Worm (Caenorhabditis elegans) whole organism, late embryonic: ENCODE measurements around the gene mgrn-1.
A peak's percentile ranks its signal among the peaks of the same experiment; 100 is the strongest.

Experiments used
- C38D4.7 ChIP-seq: fragments of 200-800 bp; sonication (Bioruptor generic); optimal IDR thresholded peaks from 2 replicates; lab custom pipeline; 2018; ENCODE audit warnings: mild to moderate bottlenecking, missing genetic modification characterization, moderate library complexity, missing compliant biosample characterization
- F13H6.1 ChIP-seq: sonication (generic microtip); optimal IDR thresholded peaks from 2 replicates; lab custom pipeline; 2016; ENCODE audit warnings: missing genetic modification characterization, missing compliant biosample characterization
- K02D7.2 ChIP-seq: sonication (generic microtip); optimal IDR thresholded peaks from 2 replicates; lab custom pipeline; 2017; ENCODE audit warnings: mild to moderate bottlenecking, missing genetic modification characterization, missing compliant biosample characterization
- ahr-1 ChIP-seq: sonication (generic microtip); optimal IDR thresholded peaks from 2 replicates; lab custom pipeline; 2016; ENCODE audit warnings: missing genetic modification characterization, missing compliant biosample characterization
- ama-1 ChIP-seq: fragments of 150-350 bp; optimal IDR thresholded peaks from 2 replicates; lab custom pipeline; 2014
- ceh-24 ChIP-seq: sonication (generic microtip); optimal IDR thresholded peaks from 2 replicates; lab custom pipeline; 2016; ENCODE audit warnings: mild to moderate bottlenecking, missing genetic modification characterization, missing compliant biosample characterization
- ceh-30 ChIP-seq: fragments of 150-350 bp; optimal IDR thresholded peaks from 2 replicates; lab custom pipeline; 2014; ENCODE audit warnings: missing biosample characterization, missing genetic modification characterization
- ceh-31 ChIP-seq: sonication (generic microtip); optimal IDR thresholded peaks from 2 replicates; lab custom pipeline; 2016; ENCODE audit warnings: missing genetic modification characterization, missing compliant biosample characterization
- ceh-34 ChIP-seq: sonication (generic microtip); optimal IDR thresholded peaks from 2 replicates; lab custom pipeline; 2016; ENCODE audit warnings: mild to moderate bottlenecking, missing genetic modification characterization, missing compliant biosample characterization
- ceh-45 ChIP-seq: fragments of 200-800 bp; sonication (Bioruptor generic); IDR thresholded peaks from 2 replicates; pipeline ENCODE4 v1.3.6; 2022; ENCODE audit warnings: missing genetic modification reagents, missing genetic modification characterization, missing compliant biosample characterization
- ceh-6 ChIP-seq: fragments of 200-800 bp; sonication (Bioruptor generic); optimal IDR thresholded peaks from 2 replicates; lab custom pipeline; 2018; ENCODE audit warnings: mild to moderate bottlenecking, missing genetic modification characterization, missing compliant biosample characterization
- dmd-4 ChIP-seq: sonication (generic microtip); optimal IDR thresholded peaks from 2 replicates; lab custom pipeline; 2016; ENCODE audit warnings: borderline replicate concordance, missing genetic modification characterization, missing compliant biosample characterization
- elt-2 ChIP-seq: sonication (generic microtip); optimal IDR thresholded peaks from 2 replicates; lab custom pipeline; 2016; ENCODE audit warnings: missing genetic modification reagents, missing genetic modification characterization, missing compliant biosample characterization
- elt-4 ChIP-seq: sonication (generic microtip); optimal IDR thresholded peaks from 2 replicates; lab custom pipeline; 2016; ENCODE audit warnings: missing genetic modification characterization, missing compliant biosample characterization
- eyg-1 ChIP-seq: sonication (generic microtip); optimal IDR thresholded peaks from 2 replicates; lab custom pipeline; 2016; ENCODE audit warnings: missing genotype, missing genetic modification characterization, missing compliant biosample characterization
- fax-1 ChIP-seq: sonication (generic microtip); optimal IDR thresholded peaks from 2 replicates; lab custom pipeline; 2016; ENCODE audit warnings: missing genotype, missing genetic modification characterization, missing compliant biosample characterization
- fkh-10 ChIP-seq: fragments of 150-350 bp; optimal IDR thresholded peaks from 2 replicates; lab custom pipeline; 2014; ENCODE audit warnings: missing biosample characterization, missing genetic modification reagents, missing genetic modification characterization
- fkh-6 ChIP-seq: sonication (generic microtip); optimal IDR thresholded peaks from 2 replicates; lab custom pipeline; 2016; ENCODE audit warnings: missing genetic modification characterization, missing compliant biosample characterization
- gmeb-2 ChIP-seq: sonication (generic microtip); optimal IDR thresholded peaks from 2 replicates; lab custom pipeline; 2016; ENCODE audit warnings: missing genetic modification characterization, inconsistent platforms, missing compliant biosample characterization
- hlh-13 ChIP-seq: fragments of 200-800 bp; sonication (Bioruptor generic); optimal IDR thresholded peaks from 2 replicates; lab custom pipeline; 2018; ENCODE audit warnings: mild to moderate bottlenecking, missing genetic modification characterization, missing compliant biosample characterization
- hlh-15 ChIP-seq: sonication (generic microtip); optimal IDR thresholded peaks from 2 replicates; lab custom pipeline; 2016; ENCODE audit warnings: missing genetic modification characterization, missing compliant biosample characterization
- mec-3 ChIP-seq: sonication (generic microtip); optimal IDR thresholded peaks from 2 replicates; lab custom pipeline; 2016; ENCODE audit warnings: borderline replicate concordance, missing genetic modification characterization, missing compliant biosample characterization
- nfya-1 ChIP-seq: sonication (generic microtip); optimal IDR thresholded peaks from 2 replicates; lab custom pipeline; 2017; ENCODE audit warnings: missing genetic modification characterization, mild to moderate bottlenecking, missing compliant biosample characterization, antibody characterized with exemption, moderate library complexity
- nhr-11 ChIP-seq: fragments of 150-350 bp; optimal IDR thresholded peaks from 2 replicates; lab custom pipeline; 2014; ENCODE audit warnings: missing biosample characterization, missing genetic modification characterization
- npax-4 ChIP-seq: sonication (generic microtip); optimal IDR thresholded peaks from 2 replicates; lab custom pipeline; 2016; ENCODE audit warnings: missing genetic modification characterization, missing compliant biosample characterization
- odd-2 ChIP-seq: sonication (generic microtip); optimal IDR thresholded peaks from 2 replicates; lab custom pipeline; 2017; ENCODE audit warnings: antibody characterized with exemption, mild to moderate bottlenecking, missing genetic modification characterization, missing compliant biosample characterization
- pag-3 ChIP-seq: sonication (generic microtip); optimal IDR thresholded peaks from 2 replicates; lab custom pipeline; 2016; ENCODE audit warnings: missing compliant biosample characterization, missing genetic modification characterization, borderline replicate concordance
- pat-9 ChIP-seq: fragments of 200-800 bp; sonication (Bioruptor generic); optimal IDR thresholded peaks from 2 replicates; lab custom pipeline; 2018; ENCODE audit warnings: mild to moderate bottlenecking, missing genetic modification characterization, moderate library complexity, missing compliant biosample characterization
- pha-2 ChIP-seq: sonication (generic microtip); optimal IDR thresholded peaks from 2 replicates; lab custom pipeline; 2017; ENCODE audit warnings: mild to moderate bottlenecking, missing genetic modification characterization, missing compliant biosample characterization
- pha-4 ChIP-seq: fragments of 150-350 bp; optimal IDR thresholded peaks from 2 replicates; lab custom pipeline; 2018; ENCODE audit warnings: missing biosample characterization, missing genetic modification reagents, missing genetic modification characterization
- pqm-1 ChIP-seq: sonication (generic microtip); optimal IDR thresholded peaks from 2 replicates; lab custom pipeline; 2016; ENCODE audit warnings: missing genetic modification characterization, missing compliant biosample characterization
- ref-2 ChIP-seq: sonication (generic microtip); optimal IDR thresholded peaks from 2 replicates; lab custom pipeline; 2016; ENCODE audit warnings: missing genetic modification characterization, missing compliant biosample characterization
- rnt-1 ChIP-seq: sonication (generic microtip); optimal IDR thresholded peaks from 2 replicates; lab custom pipeline; 2016; ENCODE audit warnings: missing genetic modification characterization, missing compliant biosample characterization
- sdc-2 ChIP-seq: sonication (generic microtip); optimal IDR thresholded peaks from 2 replicates; lab custom pipeline; 2016; ENCODE audit warnings: missing genotype, missing genetic modification characterization, missing compliant biosample characterization
- sox-2 ChIP-seq: fragments of 200-800 bp; sonication (Bioruptor generic); IDR thresholded peaks from 2 replicates; pipeline ENCODE4 v1.3.6; 2022; ENCODE audit warnings: missing genetic modification reagents, missing genetic modification characterization, missing compliant biosample characterization
- syd-9 ChIP-seq: sonication (generic microtip); optimal IDR thresholded peaks from 2 replicates; lab custom pipeline; 2016; ENCODE audit warnings: mild to moderate bottlenecking, missing genetic modification characterization, moderate library complexity, missing compliant biosample characterization
- zip-5 ChIP-seq: sonication (generic microtip); optimal IDR thresholded peaks from 2 replicates; lab custom pipeline; 2016; ENCODE audit warnings: missing genetic modification characterization, missing compliant biosample characterization

Gene mgrn-1

ce11 chrX:14335621-14336020 is 24.1 kb upstream of the mgrn-1 start:
- TF ChIP-seq hlh-13 (GFP tag; lab: Kevin White, UChicago) = no peak
- no peak for TF ChIP-seq mec-3

DNA sequence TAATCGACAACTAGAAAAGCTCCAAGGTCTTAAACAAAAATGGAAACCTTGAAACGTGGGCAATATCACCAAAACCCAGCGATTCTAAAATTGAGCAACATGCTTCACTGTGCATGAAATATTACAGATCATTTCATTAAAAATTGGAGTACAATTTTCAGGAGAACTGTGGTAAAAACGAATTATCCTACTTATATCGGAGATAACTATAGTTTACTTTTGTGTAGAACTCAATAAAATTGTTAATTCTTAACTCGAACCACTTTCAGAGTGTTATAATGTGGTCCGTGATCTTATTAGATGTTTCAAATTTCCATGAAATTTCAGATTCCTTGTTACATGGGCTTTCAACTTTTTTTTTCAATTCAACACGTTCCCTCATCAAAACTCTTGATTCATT is 23.7 kb upstream of the mgrn-1 start, which contains the start of gene K04G11.1:
TSS of gene K04G11.1 (plus strand) at position 301 of the 400 bp plus-strand sequence.
- TF ChIP-seq fkh-10 = no peak
- no peak for TF ChIP-seq mec-3
- no peak for TF ChIP-seq ceh-6 (GFP tag; lab: Kevin White, UChicago)
- TF ChIP-seq odd-2 (tag; lab: Kevin White, UChicago) = no peak
- no peak for TF ChIP-seq F13H6.1
- TF ChIP-seq ama-1 (lab: Kevin White, UChicago) = no peak
- no peak for TF ChIP-seq pat-9 (tag; lab: Kevin White, UChicago)
- no peak for TF ChIP-seq syd-9 (tag; lab: Kevin White, UChicago)
- no peak for TF ChIP-seq dmd-4 (tag; lab: Kevin White, UChicago)
- no peak for TF ChIP-seq ceh-30
- TF ChIP-seq pha-2 (tag; lab: Kevin White, UChicago) = no peak
- TF ChIP-seq npax-4 (tag; lab: Kevin White, UChicago) = no peak
- TF ChIP-seq elt-4 (tag; lab: Kevin White, UChicago) = no peak
- TF ChIP-seq pqm-1 (tag; lab: Kevin White, UChicago) = no peak

ce11 chrX:14334151-14334550 is 22.7 kb upstream of the mgrn-1 start:
- TF ChIP-seq elt-4 (tag; lab: Kevin White, UChicago) (no peak), sdc-2 (tag; lab: Kevin White, UChicago) (peak; percentile 12), ceh-34 (tag; lab: Kevin White, UChicago) (peak; percentile 3), sox-2 (no peak), nfya-1 (peak; percentile 6)

DNA sequence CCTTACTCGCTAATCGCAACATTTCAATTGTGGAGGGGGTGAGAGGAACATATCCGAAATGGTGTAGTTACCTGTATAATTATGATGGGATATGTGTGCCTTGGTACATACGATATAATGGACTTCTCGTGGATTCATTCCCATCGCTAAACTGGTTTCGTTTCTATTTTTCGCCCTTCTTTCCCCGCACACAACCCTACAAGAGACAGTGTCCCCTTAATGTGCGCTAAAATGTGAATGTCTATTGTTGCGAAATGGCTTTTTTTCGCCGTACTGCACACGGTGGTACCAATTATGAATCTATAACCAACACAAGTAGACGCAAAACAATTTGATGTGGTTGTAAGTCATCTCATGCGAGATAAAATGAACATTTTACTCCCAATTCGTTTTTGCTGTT is 17.9 kb upstream of the mgrn-1 start:
- TF ChIP-seq ceh-31 (peak; percentile 44), pag-3 (tag; lab: Kevin White, UChicago) (no peak)

ce11 chrX:14327398-14327797 is 15.9 kb upstream of the mgrn-1 start, which contains the start of gene C11H1.7:
Gene C11H1.7, plus strand, starts transcription at chrX:14327409.
- TF ChIP-seq fax-1 (tag; lab: Kevin White, UChicago) = no peak

- TF ChIP-seq eyg-1 (tag; lab: Kevin White, UChicago) = no peak
- no peak for TF ChIP-seq fkh-6 (tag; lab: Kevin White, UChicago)
- TF ChIP-seq elt-2 (tag; lab: Kevin White, UChicago) = no peak
- TF ChIP-seq rnt-1 = no peak
- no peak for TF ChIP-seq pag-3 (tag; lab: Kevin White, UChicago)
- TF ChIP-seq F13H6.1 = no peak
- no peak for TF ChIP-seq ceh-24
- no peak for TF ChIP-seq zip-5 (tag; lab: Kevin White, UChicago)
- TF ChIP-seq, all 69 proteins: peak for 0
Measured at ce11 chrX:14326578-14326977, 15.1 kb upstream of the mgrn-1 start.

DNA sequence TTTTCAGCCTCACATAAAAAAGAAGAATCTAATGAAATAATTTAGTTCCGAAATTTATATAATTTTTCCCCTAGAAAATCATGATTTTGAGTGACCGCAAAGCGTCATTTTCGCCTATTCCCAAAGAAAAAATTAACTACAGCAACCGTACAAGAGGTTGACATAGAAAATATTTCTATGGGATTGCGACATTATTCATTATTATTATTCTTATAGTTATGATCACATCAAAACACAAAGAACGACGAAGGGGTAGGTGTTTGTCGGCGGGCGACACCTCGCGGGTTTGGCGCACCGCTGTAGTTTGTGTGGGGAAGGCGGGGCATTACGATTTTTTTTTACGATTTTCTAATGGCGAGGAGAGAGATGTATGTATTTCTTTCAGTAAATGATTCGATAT is 12.8 kb upstream of the mgrn-1 start:
- no peak for TF ChIP-seq nhr-11 (tag; lab: Kevin White, UChicago)
- no peak for TF ChIP-seq ceh-30
- no peak for TF ChIP-seq ceh-6 (GFP tag; lab: Kevin White, UChicago)
- no peak for TF ChIP-seq pha-4 (tag; lab: Kevin White, UChicago)
- TF ChIP-seq ref-2 (tag; lab: Kevin White, UChicago) = no peak
- TF ChIP-seq zip-5 (tag; lab: Kevin White, UChicago) = no peak
- TF ChIP-seq gmeb-2 = no peak
- no peak for TF ChIP-seq K02D7.2 (tag; lab: Kevin White, UChicago)
- TF ChIP-seq hlh-15 (tag; lab: Kevin White, UChicago) = no peak
- no peak for TF ChIP-seq sox-2
- no peak for TF ChIP-seq ahr-1
- TF ChIP-seq C38D4.7 = no peak
- TF ChIP-seq ceh-45 = no peak
